Worm (Caenorhabditis elegans) whole organism, young adult: ENCODE measurements around the gene glb-5.
A peak's percentile ranks its signal among the peaks of the same experiment; 100 is the strongest.

Experiments used
- B0035.1 ChIP-seq: sonication (generic microtip); optimal IDR thresholded peaks from 2 replicates; lab custom pipeline; 2016; ENCODE audit warnings: missing genetic modification characterization, mild to moderate bottlenecking, missing compliant biosample characterization, missing genotype, missing genetic modification reagents
- D2030.7 ChIP-seq: fragments of 200-800 bp; sonication (Bioruptor generic); IDR thresholded peaks from 2 replicates; pipeline ENCODE4 v1.3.6; 2022; ENCODE audit warnings: missing genetic modification reagents, missing genetic modification characterization, missing compliant biosample characterization
- F52B5.7 ChIP-seq: sonication (generic microtip); optimal IDR thresholded peaks from 2 replicates; lab custom pipeline; 2016; ENCODE audit warnings: mild to moderate bottlenecking, missing genetic modification characterization, missing compliant biosample characterization
- Y56A3A.18 ChIP-seq: fragments of 200-800 bp; sonication (Bioruptor generic); IDR thresholded peaks from 2 replicates; pipeline ENCODE4 v1.3.6; 2022; ENCODE audit warnings: missing genetic modification reagents, missing genetic modification characterization, missing compliant biosample characterization
- ama-1 ChIP-seq, 3 experiments: fragments of 150-350 bp in 1 of 3; sonication (generic microtip) in 2 of 3; optimal IDR thresholded peaks; 2 replicates each; lab custom pipeline; 2014 to 2018; ENCODE audit warnings: missing biosample characterization in 2 of 3, missing genetic modification characterization in 2 of 3, missing genetic modification reagents in 2 of 3
- atf-7 ChIP-seq: sonication (generic microtip); optimal IDR thresholded peaks from 2 replicates; lab custom pipeline; 2017; ENCODE audit warnings: mild to moderate bottlenecking, missing genetic modification characterization, missing compliant biosample characterization
- ceh-27 ChIP-seq: fragments of 200-800 bp; sonication (Bioruptor generic); optimal IDR thresholded peaks from 2 replicates; lab custom pipeline; 2018; ENCODE audit warnings: mild to moderate bottlenecking, missing genetic modification characterization, moderate library complexity, missing compliant biosample characterization
- ceh-79 ChIP-seq: sonication (generic microtip); optimal IDR thresholded peaks from 2 replicates; lab custom pipeline; 2017; ENCODE audit warnings: mild to moderate bottlenecking, missing genetic modification characterization, missing compliant biosample characterization
- chd-7 ChIP-seq: sonication (generic microtip); optimal IDR thresholded peaks from 2 replicates; lab custom pipeline; 2016; ENCODE audit warnings: mild to moderate bottlenecking, missing genetic modification characterization, moderate library complexity, missing compliant biosample characterization
- dox-1 ChIP-seq: fragments of 200-800 bp; sonication (Bioruptor generic); IDR thresholded peaks from 2 replicates; pipeline ENCODE4 v1.3.6; 2022; ENCODE audit warnings: missing genetic modification reagents, missing genetic modification characterization, missing compliant biosample characterization
- efl-1 ChIP-seq: fragments of 150-350 bp; optimal IDR thresholded peaks from 2 replicates; lab custom pipeline; 2014; ENCODE audit warnings: missing biosample characterization, missing genetic modification reagents, missing genetic modification characterization
- egl-18 ChIP-seq: fragments of 200-800 bp; sonication (Bioruptor generic); IDR thresholded peaks from 2 replicates; pipeline ENCODE4 v1.3.6; 2022; ENCODE audit warnings: missing genetic modification reagents, missing genetic modification characterization, missing compliant biosample characterization
- ets-4 ChIP-seq: fragments of 200-800 bp; sonication (Bioruptor generic); optimal IDR thresholded peaks from 2 replicates; lab custom pipeline; 2018; ENCODE audit warnings: mild to moderate bottlenecking, missing genetic modification characterization, missing compliant biosample characterization
- fkh-3 ChIP-seq: sonication (generic microtip); optimal IDR thresholded peaks from 2 replicates; lab custom pipeline; 2016; ENCODE audit warnings: mild to moderate bottlenecking, missing genetic modification characterization, missing compliant biosample characterization
- hlh-26 ChIP-seq: fragments of 200-800 bp; sonication (Bioruptor generic); conservative IDR thresholded peaks from 2 replicates; pipeline ENCODE4 v1.3.6; 2022; ENCODE audit warnings: missing genetic modification reagents, missing genetic modification characterization, missing compliant biosample characterization
- hsf-1 ChIP-seq: fragments of 200-800 bp; sonication (Bioruptor generic); IDR thresholded peaks from 2 replicates; pipeline ENCODE4 v1.3.6; 2022; ENCODE audit warnings: missing genetic modification reagents, missing genetic modification characterization, missing compliant biosample characterization
- lag-1 ChIP-seq: fragments of 200-800 bp; sonication (Bioruptor generic); IDR thresholded peaks from 2 replicates; pipeline ENCODE4 v1.3.6; 2022; ENCODE audit warnings: missing genetic modification reagents, missing genetic modification characterization, missing compliant biosample characterization
- lin-26 ChIP-seq: fragments of 200-800 bp; sonication (Bioruptor generic); IDR thresholded peaks from 2 replicates; pipeline ENCODE4 v1.3.6; 2022; ENCODE audit warnings: missing genetic modification reagents, missing genetic modification characterization, missing compliant biosample characterization
- lsl-1 ChIP-seq: fragments of 200-800 bp; sonication (Bioruptor generic); optimal IDR thresholded peaks from 2 replicates; lab custom pipeline; 2018; ENCODE audit warnings: mild to moderate bottlenecking, missing genetic modification characterization, moderate library complexity, missing compliant biosample characterization
- madf-10 ChIP-seq: sonication (generic microtip); optimal IDR thresholded peaks from 2 replicates; lab custom pipeline; 2016; ENCODE audit warnings: mild to moderate bottlenecking, missing genetic modification characterization, missing compliant biosample characterization
- madf-3 ChIP-seq: fragments of 200-800 bp; sonication (Bioruptor generic); IDR thresholded peaks from 2 replicates; pipeline ENCODE4 v1.3.6; 2022; ENCODE audit warnings: missing genetic modification reagents, missing genetic modification characterization, missing compliant biosample characterization
- madf-8 ChIP-seq: fragments of 200-800 bp; sonication (Bioruptor generic); conservative IDR thresholded peaks from 2 replicates; pipeline ENCODE4 v1.3.6; 2022; ENCODE audit warnings: missing genetic modification reagents, missing genetic modification characterization, missing compliant biosample characterization
- mcd-1 ChIP-seq: fragments of 200-800 bp; sonication (Bioruptor generic); IDR thresholded peaks from 2 replicates; pipeline ENCODE4 v1.3.6; 2022; ENCODE audit warnings: missing genetic modification reagents, missing genetic modification characterization, missing compliant biosample characterization
- mel-28 ChIP-seq: sonication (generic microtip); optimal IDR thresholded peaks from 2 replicates; lab custom pipeline; 2016; ENCODE audit warnings: borderline replicate concordance, mild to moderate bottlenecking, missing genetic modification characterization, missing compliant biosample characterization
- mes-4 ChIP-seq: sonication (generic microtip); optimal IDR thresholded peaks from 2 replicates; lab custom pipeline; 2016; ENCODE audit warnings: missing genotype, missing genetic modification characterization, missing compliant biosample characterization
- mxl-1 ChIP-seq: sonication (generic microtip); optimal IDR thresholded peaks from 2 replicates; lab custom pipeline; 2016; ENCODE audit warnings: missing genetic modification characterization, missing compliant biosample characterization
- nfya-1 ChIP-seq: sonication (generic microtip); optimal IDR thresholded peaks from 2 replicates; lab custom pipeline; 2017; ENCODE audit warnings: antibody characterized with exemption, missing compliant biosample characterization, missing genetic modification characterization, borderline replicate concordance; ENCODE audit not compliant: insufficient read depth
- nfya-2 ChIP-seq: fragments of 200-800 bp; sonication (Bioruptor generic); IDR thresholded peaks from 2 replicates; pipeline ENCODE4 v1.3.6; 2022; ENCODE audit warnings: missing genetic modification reagents, missing genetic modification characterization, missing compliant biosample characterization
- nhr-120 ChIP-seq: fragments of 200-800 bp; sonication (Bioruptor generic); IDR thresholded peaks from 2 replicates; pipeline ENCODE4 v1.3.6; 2022; ENCODE audit warnings: missing genetic modification characterization, missing compliant biosample characterization
- pbrm-1 ChIP-seq: fragments of 200-800 bp; sonication (Bioruptor generic); IDR thresholded peaks from 2 replicates; pipeline ENCODE4 v1.3.6; 2022; ENCODE audit warnings: missing genetic modification reagents, missing genetic modification characterization, missing compliant biosample characterization
- sdz-38 ChIP-seq: sonication (generic microtip); optimal IDR thresholded peaks from 2 replicates; lab custom pipeline; 2016; ENCODE audit warnings: missing genotype, missing genetic modification characterization, missing compliant biosample characterization
- sea-2 ChIP-seq: fragments of 200-800 bp; sonication (Bioruptor generic); IDR thresholded peaks from 2 replicates; pipeline ENCODE4 v1.3.6; 2022; ENCODE audit warnings: missing genetic modification characterization, missing compliant biosample characterization
- snpc-1.1 ChIP-seq: sonication (generic microtip); optimal IDR thresholded peaks from 2 replicates; lab custom pipeline; 2017; ENCODE audit warnings: missing genetic modification characterization, mild to moderate bottlenecking, missing compliant biosample characterization, antibody characterized with exemption, moderate library complexity, missing genotype, missing genetic modification reagents; ENCODE audit not compliant: insufficient read depth
- snpc-1.3 ChIP-seq: sonication (generic microtip); optimal IDR thresholded peaks from 2 replicates; lab custom pipeline; 2017; ENCODE audit warnings: missing genetic modification characterization, mild to moderate bottlenecking, missing compliant biosample characterization, antibody characterized with exemption, moderate library complexity, missing genotype, missing genetic modification reagents; ENCODE audit not compliant: insufficient read depth
- somi-1 ChIP-seq: fragments of 200-800 bp; sonication (Bioruptor generic); optimal IDR thresholded peaks from 2 replicates; lab custom pipeline; 2018; ENCODE audit warnings: mild to moderate bottlenecking, missing genetic modification characterization, missing compliant biosample characterization
- tbp1 ChIP-seq: fragments of 200-800 bp; sonication (Bioruptor generic); optimal IDR thresholded peaks from 2 replicates; lab custom pipeline; 2018; ENCODE audit warnings: mild to moderate bottlenecking, missing genetic modification characterization, missing compliant biosample characterization
- tbx-9 ChIP-seq: sonication (generic microtip); optimal IDR thresholded peaks from 2 replicates; lab custom pipeline; 2016; ENCODE audit warnings: borderline replicate concordance, missing genetic modification characterization, inconsistent platforms, missing compliant biosample characterization
- unc-130 ChIP-seq: sonication (generic microtip); optimal IDR thresholded peaks from 2 replicates; lab custom pipeline; 2016; ENCODE audit warnings: missing genetic modification reagents, missing genetic modification characterization, missing compliant biosample characterization
- zim-3 ChIP-seq: sonication (generic microtip); optimal IDR thresholded peaks from 2 replicates; lab custom pipeline; 2017; ENCODE audit warnings: mild to moderate bottlenecking, missing genetic modification characterization, moderate library complexity, missing compliant biosample characterization
- ztf-26 ChIP-seq: sonication (generic microtip); optimal IDR thresholded peaks from 2 replicates; lab custom pipeline; 2017; ENCODE audit warnings: missing genetic modification characterization, missing compliant biosample characterization
- ztf-6 ChIP-seq: fragments of 200-800 bp; sonication (Bioruptor generic); IDR thresholded peaks from 2 replicates; pipeline ENCODE4 v1.3.6; 2022; ENCODE audit warnings: missing genetic modification reagents, missing genetic modification characterization, missing compliant biosample characterization

glb-5 gene

DNA sequence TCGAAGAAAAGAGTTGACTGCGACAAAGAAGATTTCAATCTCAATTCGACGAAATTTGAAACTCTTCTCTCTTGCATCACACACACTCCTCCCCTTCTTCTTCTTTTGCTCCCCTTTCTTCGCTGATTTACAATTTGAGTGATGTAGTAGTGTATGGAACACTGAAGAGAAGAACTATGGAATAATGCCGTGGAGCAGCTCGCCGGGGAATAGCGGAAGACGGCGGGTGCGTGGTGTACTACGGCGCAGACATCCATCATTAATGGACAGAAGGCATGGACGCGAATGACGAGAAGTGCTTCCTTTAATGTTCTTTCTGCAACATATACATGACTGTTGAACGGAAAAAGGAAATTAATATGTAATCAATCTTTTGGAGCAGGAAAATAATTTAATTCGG is 24.2 kb downstream of the glb-5 start (continued):
- no peak for TF ChIP-seq ceh-79 (tag; lab: Kevin White, UChicago)
- no peak for TF ChIP-seq madf-10 (tag; lab: Kevin White, UChicago)
- no peak for TF ChIP-seq nfya-1 (tag; lab: Kevin White, UChicago)
- 0 out of 2 replicates have a peak, but pooled peaks have one; percentile 73 for TF ChIP-seq madf-3 (GFP tag; lab: Robert Waterston, UW)
- TF ChIP-seq ceh-27 (GFP tag; lab: Kevin White, UChicago), result no peak
- TF ChIP-seq hsf-1 (GFP tag; lab: Robert Waterston, UW), result no peak
- TF ChIP-seq chd-7 (tag; lab: Kevin White, UChicago), result no peak
- TF ChIP-seq lin-26, result peak; percentile 63; the same call in 1 of the 2 replicates
- TF ChIP-seq snpc-1.1 (tag; lab: Kevin White, UChicago), result no peak
- TF ChIP-seq Y56A3A.18 (GFP tag; lab: Robert Waterston, UW), result no peak
- no peak for TF ChIP-seq mel-28
- TF ChIP-seq ets-4 (GFP tag; lab: Kevin White, UChicago), result no peak
- no peak for TF ChIP-seq unc-130 (GFP tag; lab: Kevin White, UChicago)
- TF ChIP-seq nhr-120 (GFP tag; lab: Robert Waterston, UW), result no peak
- TF ChIP-seq hlh-26 (GFP tag; lab: Robert Waterston, UW), result no peak
- peak; percentile 26 for TF ChIP-seq F52B5.7 (tag; lab: Kevin White, UChicago)
- no peak for TF ChIP-seq nfya-2 (GFP tag; lab: Robert Waterston, UW)
- no peak for TF ChIP-seq egl-18
- no peak for TF ChIP-seq sdz-38 (tag; lab: Kevin White, UChicago)
- no peak for TF ChIP-seq ztf-6 (GFP tag; lab: Robert Waterston, UW)
- TF ChIP-seq dox-1, result no peak
- no peak for TF ChIP-seq zim-3 (tag; lab: Kevin White, UChicago)
- TF ChIP-seq mcd-1 (GFP tag; lab: Robert Waterston, UW), result no peak
- TF ChIP-seq efl-1 (GFP tag; lab: Kevin White, UChicago), result no peak
- no peak for TF ChIP-seq mxl-1 (tag; lab: Kevin White, UChicago)
- no peak for TF ChIP-seq mes-4 (tag; lab: Kevin White, UChicago)
- TF ChIP-seq fkh-3 (tag; lab: Kevin White, UChicago), result no peak
- peak; percentile 16 for TF ChIP-seq lsl-1 (GFP tag; lab: Kevin White, UChicago)
- no peak for TF ChIP-seq ama-1 (optimal IDR thresholded peaks at IDR 0.05; lab: Kevin White, UChicago)
- TF ChIP-seq ama-1 (GFP tag; optimal IDR thresholded peaks at IDR 0.05; lab: Kevin White, UChicago), result no peak
- TF ChIP-seq tbx-9, result no peak
- no peak for TF ChIP-seq somi-1 (GFP tag; lab: Kevin White, UChicago)
- peak; percentile 2 for TF ChIP-seq tbp1 (GFP tag; lab: Kevin White, UChicago)
- no peak for TF ChIP-seq madf-8 (GFP tag; lab: Robert Waterston, UW)
- TF ChIP-seq B0035.1 (tag; lab: Kevin White, UChicago), result no peak
- TF ChIP-seq lag-1 (GFP tag; lab: Robert Waterston, UW), result no peak
- no peak for TF ChIP-seq ztf-26
- TF ChIP-seq pbrm-1 (GFP tag; lab: Robert Waterston, UW), result peak; percentile 70
- TF ChIP-seq D2030.7 (GFP tag; lab: Robert Waterston, UW), result no peak
- no peak for TF ChIP-seq atf-7 (tag; lab: Kevin White, UChicago)
- TF ChIP-seq snpc-1.3 (tag; lab: Kevin White, UChicago), result no peak
- no peak for TF ChIP-seq sea-2 (GFP tag; lab: Robert Waterston, UW)
- TF ChIP-seq, all 124 proteins: peak for 15
